Fruit fly (Drosophila melanogaster) whole organism, pupa: ENCODE data around the gene Pcyt1.

Source experiments
- CG10348 ChIP-seq: fragments of 200-800 bp; sonication (Bioruptor generic); IDR thresholded peaks from 2 replicates; pipeline ENCODE4 v1.3.6; 2022; ENCODE audit warnings: missing biosample characterization, missing genetic modification characterization
- CG12605 ChIP-seq: fragments of 200-800 bp; sonication (Bioruptor generic); IDR thresholded peaks from 2 replicates; pipeline ENCODE4 v1.3.6; 2022; ENCODE audit warnings: missing biosample characterization, missing genetic modification characterization
- CG13204 ChIP-seq: fragments of 200-800 bp; sonication (Bioruptor generic); optimal IDR thresholded peaks from 2 replicates; lab custom pipeline; 2018; ENCODE audit warnings: missing biosample characterization, mild to moderate bottlenecking, missing genetic modification characterization, moderate library complexity
- CG14655 ChIP-seq: fragments of 200-800 bp; sonication (Bioruptor generic); optimal IDR thresholded peaks from 3 replicates; lab custom pipeline; 2017; ENCODE audit warnings: mild to moderate bottlenecking, missing biosample characterization, missing genetic modification reagents, missing genetic modification characterization
- CG15710 ChIP-seq: fragments of 200-800 bp; sonication (Bioruptor generic); optimal IDR thresholded peaks from 2 replicates; lab custom pipeline; 2018; ENCODE audit warnings: missing biosample characterization, mild to moderate bottlenecking, missing genetic modification characterization, moderate library complexity
- CG17806 ChIP-seq: fragments of 200-800 bp; sonication (Bioruptor generic); optimal IDR thresholded peaks from 2 replicates; lab custom pipeline; 2018; ENCODE audit warnings: missing biosample characterization, mild to moderate bottlenecking, missing genetic modification characterization, moderate library complexity
- CG32121 ChIP-seq: fragments of 200-800 bp; sonication (Bioruptor generic); IDR thresholded peaks from 2 replicates; pipeline ENCODE4 v1.3.6; 2022; ENCODE audit warnings: missing biosample characterization, missing genetic modification characterization
- CG34367 ChIP-seq: fragments of 200-800 bp; sonication (Bioruptor generic); optimal IDR thresholded peaks from 2 replicates; lab custom pipeline; 2018; ENCODE audit warnings: missing biosample characterization, mild to moderate bottlenecking, missing genetic modification characterization
- CG4496 ChIP-seq: fragments of 200-800 bp; sonication (Bioruptor generic); IDR thresholded peaks from 3 replicates; pipeline ENCODE4 v1.3.6; 2022; ENCODE audit warnings: missing biosample characterization, missing genetic modification characterization
- CG8159 ChIP-seq: fragments of 200-800 bp; sonication (Bioruptor generic); optimal IDR thresholded peaks from 3 replicates; lab custom pipeline; 2018; ENCODE audit warnings: missing biosample characterization, mild to moderate bottlenecking, missing genetic modification characterization, moderate library complexity
- CG8301 ChIP-seq: fragments of 200-800 bp; sonication (Bioruptor generic); optimal IDR thresholded peaks from 2 replicates; lab custom pipeline; 2018; ENCODE audit warnings: missing biosample characterization, mild to moderate bottlenecking, missing genetic modification characterization
- CG9948 ChIP-seq: fragments of 200-800 bp; sonication (Bioruptor generic); optimal IDR thresholded peaks from 2 replicates; lab custom pipeline; 2018; ENCODE audit warnings: missing biosample characterization, mild to moderate bottlenecking, missing genetic modification characterization, moderate library complexity
- D1 ChIP-seq: fragments of 200-800 bp; sonication (Bioruptor generic); optimal IDR thresholded peaks from 2 replicates; lab custom pipeline; 2018; ENCODE audit warnings: missing biosample characterization, mild to moderate bottlenecking, missing genetic modification characterization, moderate library complexity
- EcR ChIP-seq: fragments of 200-800 bp; sonication (Bioruptor generic); optimal IDR thresholded peaks from 3 replicates; lab custom pipeline; 2019; ENCODE audit warnings: missing biosample characterization, missing genetic modification characterization, mild to moderate bottlenecking, moderate library complexity, missing genetic modification reagents
- Ets98B ChIP-seq: fragments of 200-800 bp; sonication (Bioruptor generic); IDR thresholded peaks from 2 replicates; pipeline ENCODE4 v1.3.6; 2022; ENCODE audit warnings: missing biosample characterization, missing genetic modification characterization
- Pif1A ChIP-seq: fragments of 200-800 bp; sonication (Bioruptor generic); optimal IDR thresholded peaks from 3 replicates; lab custom pipeline; 2016; ENCODE audit warnings: missing biosample characterization, missing genetic modification characterization
- Pif1B ChIP-seq: fragments of 200-800 bp; sonication (Bioruptor generic); optimal IDR thresholded peaks from 3 replicates; lab custom pipeline; 2016; ENCODE audit warnings: missing biosample characterization, missing genetic modification characterization
- Snoo ChIP-seq: fragments of 200-800 bp; sonication (Bioruptor generic); optimal IDR thresholded peaks from 3 replicates; lab custom pipeline; 2017; ENCODE audit warnings: missing biosample characterization, mild to moderate bottlenecking, missing genetic modification characterization, inconsistent platforms
- fd96Ca ChIP-seq: fragments of 200-800 bp; sonication (Bioruptor generic); IDR thresholded peaks from 3 replicates; pipeline ENCODE4 v1.3.6; 2022; ENCODE audit warnings: missing biosample characterization, missing genetic modification characterization
- gl ChIP-seq: fragments of 200-800 bp; sonication (Bioruptor generic); optimal IDR thresholded peaks from 2 replicates; lab custom pipeline; 2018; ENCODE audit warnings: missing biosample characterization, mild to moderate bottlenecking, missing genetic modification characterization
- rn ChIP-seq: fragments of 200-800 bp; sonication (Bioruptor generic); IDR thresholded peaks from 2 replicates; pipeline ENCODE4 v1.3.6; 2022; ENCODE audit warnings: missing biosample characterization, missing genetic modification characterization

Gene Pcyt1

dm6 chr3L:1536487-1537337, 9.2 kb upstream of the Pcyt1 start, which contains the start of the genes CG12091 and pns:
CG12091 (minus strand) TSS chr3L:1536835.
pns (plus strand) TSS chr3L:1537137.
- TF ChIP-seq CG17806 (tag; lab: Kevin White, UChicago), result peak; percentile 36
- TF ChIP-seq fd96Ca (GFP tag; lab: Robert Waterston, UW), result 0 out of 3 replicates have a peak, but pooled peaks have one; percentile 13
- TF ChIP-seq Snoo (tag; lab: Kevin White, UChicago), result peak; percentile 65
- TF ChIP-seq CG32121 (GFP tag; lab: Robert Waterston, UW), result peak; percentile 43; the same call in 1 of the 2 replicates
- peak; percentile 76 for TF ChIP-seq CG4496 (GFP tag; lab: Robert Waterston, UW)
- 0 out of 2 replicates have a peak, but pooled peaks have one; percentile 18 for TF ChIP-seq CG12605 (GFP tag; lab: Robert Waterston, UW)
- TF ChIP-seq rn, result no peak
- TF ChIP-seq CG13204 (GFP tag; lab: Kevin White, UChicago), result no peak
- peak; percentile 25 for TF ChIP-seq CG34367 (tag; lab: Kevin White, UChicago)
- peak; percentile 53 for TF ChIP-seq CG8159 (tag; lab: Kevin White, UChicago)
- no peak for TF ChIP-seq CG10348 (GFP tag; lab: Robert Waterston, UW)
- TF ChIP-seq Pif1A (GFP tag; lab: Kevin White, UChicago), result no peak
- no peak for TF ChIP-seq CG14655 (GFP tag; lab: Kevin White, UChicago)
- no peak for TF ChIP-seq D1 (tag; lab: Kevin White, UChicago)
- peak; percentile 26 for TF ChIP-seq CG8301
- peak; percentile 16 for TF ChIP-seq CG9948 (tag; lab: Kevin White, UChicago)
- TF ChIP-seq Pif1B, result no peak
- no peak for TF ChIP-seq gl (tag; lab: Kevin White, UChicago)
- TF ChIP-seq CG15710 (tag; lab: Kevin White, UChicago), result peak; percentile 24
- peak; percentile 63 for TF ChIP-seq Ets98B (GFP tag; lab: Robert Waterston, UW)
- peak; percentile 57 for TF ChIP-seq EcR (GFP tag; lab: Kevin White, UChicago)

dm6 chr3L:1537353-1537752, 8.5 kb upstream of the Pcyt1 start:
- TF ChIP-seq CG8301 (no peak), CG12605 (GFP tag; lab: Robert Waterston, UW) (no peak), Ets98B (GFP tag; lab: Robert Waterston, UW) (no peak), CG15710 (tag; lab: Kevin White, UChicago) (no peak), CG32121 (GFP tag; lab: Robert Waterston, UW) (no peak), fd96Ca (GFP tag; lab: Robert Waterston, UW) (no peak), Pif1A (GFP tag; lab: Kevin White, UChicago) (no peak), gl (tag; lab: Kevin White, UChicago) (no peak), CG9948 (tag; lab: Kevin White, UChicago) (no peak), CG14655 (GFP tag; lab: Kevin White, UChicago) (no peak)

- TF ChIP-seq D1 (tag; lab: Kevin White, UChicago), result no peak
- peak; percentile 46 for TF ChIP-seq CG8159 (tag; lab: Kevin White, UChicago)
- no peak for TF ChIP-seq Snoo (tag; lab: Kevin White, UChicago)
- no peak for TF ChIP-seq CG12605 (GFP tag; lab: Robert Waterston, UW)
- no peak for TF ChIP-seq CG14655 (GFP tag; lab: Kevin White, UChicago)
- peak; percentile 1 for TF ChIP-seq EcR (GFP tag; lab: Kevin White, UChicago)
- TF ChIP-seq Ets98B (GFP tag; lab: Robert Waterston, UW), result no peak
- no peak for TF ChIP-seq CG15710 (tag; lab: Kevin White, UChicago)
- TF ChIP-seq CG10348 (GFP tag; lab: Robert Waterston, UW), result no peak
- TF ChIP-seq, all 21 proteins: peak for 2
Measured at dm6 chr3L:1538314-1538854, 7.5 kb upstream of the Pcyt1 start.

dm6 chr3L:1546349-1547116, 641 bp downstream of the Pcyt1 start:
- TF ChIP-seq CG10348 (GFP tag; lab: Robert Waterston, UW) (no peak), Snoo (tag; lab: Kevin White, UChicago) (peak; percentile 39), CG34367 (tag; lab: Kevin White, UChicago) (no peak), CG13204 (GFP tag; lab: Kevin White, UChicago) (no peak), D1 (tag; lab: Kevin White, UChicago) (no peak), EcR (GFP tag; lab: Kevin White, UChicago) (peak; percentile 24), CG4496 (GFP tag; lab: Robert Waterston, UW) (peak; percentile 19; the same call in 1 of the 3 replicates), rn (no peak), CG15710 (tag; lab: Kevin White, UChicago) (no peak), Pif1A (GFP tag; lab: Kevin White, UChicago) (peak; percentile 13), CG14655 (GFP tag; lab: Kevin White, UChicago) (no peak), CG12605 (GFP tag; lab: Robert Waterston, UW) (peak; percentile 50; the same call in 1 of the 2 replicates), fd96Ca (GFP tag; lab: Robert Waterston, UW) (no peak), gl (tag; lab: Kevin White, UChicago) (peak; percentile 8), Ets98B (GFP tag; lab: Robert Waterston, UW) (peak; percentile 44; the same call in 1 of the 2 replicates), CG32121 (GFP tag; lab: Robert Waterston, UW) (peak; percentile 53), CG17806 (tag; lab: Kevin White, UChicago) (no peak), Pif1B (no peak), CG8159 (tag; lab: Kevin White, UChicago) (no peak), CG8301 (no peak), CG9948 (tag; lab: Kevin White, UChicago) (no peak)
- TF ChIP-seq, all 21 proteins: peak for 8
